Fruit fly (Drosophila melanogaster) whole organism: ENCODE measurements around the gene CG13058.

Source experiments
- CG8478 ChIP-seq: fragments of >200 bp; optimal IDR thresholded peaks from 2 replicates; lab custom pipeline; 2018; ENCODE audit warnings: inconsistent platforms
- Dll ChIP-seq: fragments of >200 bp; optimal IDR thresholded peaks from 2 replicates; lab custom pipeline; 2017
- EcR ChIP-seq, 2 experiments: fragments of >200 bp; optimal IDR thresholded peaks; 2 replicates each; lab custom pipeline; 2017; ENCODE audit warnings: missing biosample characterization in 2 of 2, missing genetic modification characterization in 2 of 2, missing genetic modification reagents in 2 of 2
- pan ChIP-seq: fragments of >200 bp; optimal IDR thresholded peaks from 2 replicates; lab custom pipeline; 2017
- psq ChIP-seq: fragments of >200 bp; optimal IDR thresholded peaks from 2 replicates; lab custom pipeline; 2017
- usp ChIP-seq: fragments of >200 bp; optimal IDR thresholded peaks from 2 replicates; lab custom pipeline; 2017; ENCODE audit warnings: missing biosample characterization, missing genetic modification characterization, mixed read lengths

CG13058 gene

DNA sequence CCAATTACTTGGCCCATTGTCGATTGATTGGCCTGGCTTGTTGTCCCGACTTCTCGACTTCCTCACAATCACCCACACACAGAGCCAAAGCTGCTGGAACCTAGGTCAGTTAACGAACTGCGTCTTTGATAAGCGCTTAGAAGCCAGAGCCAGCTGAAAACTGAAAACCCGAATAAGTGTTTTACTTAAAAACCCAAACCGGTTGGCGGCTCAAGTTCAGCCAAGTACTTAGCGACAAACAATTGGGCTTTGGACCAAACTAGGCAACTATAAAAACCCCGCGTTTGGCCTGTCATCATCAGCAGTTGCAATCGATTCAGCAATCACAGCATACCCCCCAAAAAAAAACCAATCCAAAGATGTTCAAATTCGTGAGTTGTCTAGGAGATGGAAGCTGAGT is 5.3 kb upstream of the CG13058 start, which contains the start of gene CG13059:
Gene CG13059, plus strand, starts transcription at position 301 of the 400 bp plus-strand sequence.
- TF ChIP-seq pan (lab: Kevin White, UChicago) (no peak), psq (lab: Kevin White, UChicago) (no peak), CG8478 (no peak), Dll (lab: Kevin White, UChicago) (no peak), EcR (GFP tag; optimal IDR thresholded peaks at IDR 0.05; lab: Kevin White, UChicago) (no peak), usp (GFP tag; lab: Kevin White, UChicago) (no peak)

DNA sequence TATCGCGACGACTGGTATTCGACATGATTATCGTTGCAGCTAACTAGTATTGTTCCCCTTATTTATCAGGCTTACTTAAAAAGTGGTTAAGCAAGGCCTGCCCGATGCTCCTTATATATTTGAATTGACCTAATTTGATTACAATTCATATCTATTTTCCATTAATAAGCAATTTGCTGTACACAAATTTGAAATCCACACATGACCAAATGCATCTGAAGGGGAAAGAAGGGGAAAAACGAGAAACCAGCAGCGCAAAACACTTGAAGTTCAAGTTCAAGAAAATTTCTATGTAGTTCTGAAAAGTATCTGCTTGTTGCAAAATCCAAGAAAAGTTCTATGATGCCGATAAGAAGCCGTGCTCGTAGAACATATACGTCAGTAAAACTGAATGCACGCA is 2.0 kb upstream of the CG13058 start, which contains the start of the genes CG13040 and CG13039:
Gene CG13040, minus strand, starts transcription at position 101 of the 400 bp plus-strand sequence.
Gene CG13039, minus strand, starts transcription at position 106 of the 400 bp plus-strand sequence.
- TF ChIP-seq psq (lab: Kevin White, UChicago) (no peak), usp (GFP tag; lab: Kevin White, UChicago) (no peak), Dll (lab: Kevin White, UChicago) (no peak), EcR (GFP tag; optimal IDR thresholded peaks at IDR 0.05; lab: Kevin White, UChicago) (no peak), CG8478 (no peak), pan (lab: Kevin White, UChicago) (no peak)

dm6 chr3L:16327776-16328175 is 865 bp upstream of the CG13058 start, which contains the start of gene CG13038:
TSS of gene CG13038 (minus strand) at chr3L:16327893.
- no peak for TF ChIP-seq pan (lab: Kevin White, UChicago)
- no peak for TF ChIP-seq psq (lab: Kevin White, UChicago)
- no peak for TF ChIP-seq Dll (lab: Kevin White, UChicago)
- no peak for TF ChIP-seq CG8478
- no peak for TF ChIP-seq usp (GFP tag; lab: Kevin White, UChicago)
- TF ChIP-seq EcR (GFP tag; optimal IDR thresholded peaks at IDR 0.05; lab: Kevin White, UChicago): no peak

- no peak for TF ChIP-seq CG8478
- no peak for TF ChIP-seq usp (GFP tag; lab: Kevin White, UChicago)
- no peak for TF ChIP-seq EcR (GFP tag; optimal IDR thresholded peaks at IDR 0.05; lab: Kevin White, UChicago)
- TF ChIP-seq Dll (lab: Kevin White, UChicago): no peak
- TF ChIP-seq psq (lab: Kevin White, UChicago): no peak
- TF ChIP-seq pan (lab: Kevin White, UChicago): no peak
These were observed 854 bp downstream of the CG13058 start, which contains the start of gene CG33061 for dm6 chr3L:16329495-16329894. TSS of gene CG33061 (plus strand) at chr3L:16329795.

DNA sequence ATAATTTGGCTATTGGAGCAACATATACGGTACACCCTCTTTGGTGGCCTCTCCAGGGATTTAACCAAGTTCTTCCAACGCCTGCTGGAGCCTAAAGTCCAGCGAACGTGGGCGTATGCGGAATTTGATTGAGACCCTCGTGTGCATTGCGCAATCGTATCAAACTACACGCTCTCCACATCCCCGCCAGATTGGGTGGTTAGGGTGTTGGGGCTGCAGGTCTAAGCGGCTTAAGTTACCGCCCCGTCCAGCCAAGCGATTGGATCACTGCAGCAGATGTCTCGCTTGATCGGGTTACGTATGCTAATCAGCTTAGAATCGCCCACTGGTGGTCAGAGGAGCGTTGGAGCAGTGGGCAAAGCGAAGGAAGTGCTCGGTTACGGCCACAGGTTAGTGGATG is 2.1 kb downstream of the CG13058 start, which contains the start of gene CG33060:
Gene CG33060, plus strand, starts transcription at position 301 of the 400 bp plus-strand sequence.
- TF ChIP-seq usp (GFP tag; lab: Kevin White, UChicago) (no peak), CG8478 (no peak), pan (lab: Kevin White, UChicago) (no peak), psq (lab: Kevin White, UChicago) (no peak)

- TF ChIP-seq usp (GFP tag; lab: Kevin White, UChicago) (no peak), Dll (lab: Kevin White, UChicago) (no peak), CG8478 (no peak), psq (lab: Kevin White, UChicago) (no peak), pan (lab: Kevin White, UChicago) (no peak), EcR (GFP tag; optimal IDR thresholded peaks at IDR 0.05; lab: Kevin White, UChicago) (no peak)
These were observed 3.0 kb downstream of the CG13058 start, which contains the start of gene retinin for dm6 chr3L:16331633-16332032. TSS of gene retinin (plus strand) at chr3L:16331933.

- TF ChIP-seq CG8478 (no peak), Dll (lab: Kevin White, UChicago) (no peak), psq (lab: Kevin White, UChicago) (no peak), usp (GFP tag; lab: Kevin White, UChicago) (no peak), pan (lab: Kevin White, UChicago) (no peak)
These were observed 4.4 kb downstream of the CG13058 start, which contains the start of gene CG13056 for dm6 chr3L:16333013-16333412. TSS of gene CG13056 (plus strand) at chr3L:16333313.

DNA sequence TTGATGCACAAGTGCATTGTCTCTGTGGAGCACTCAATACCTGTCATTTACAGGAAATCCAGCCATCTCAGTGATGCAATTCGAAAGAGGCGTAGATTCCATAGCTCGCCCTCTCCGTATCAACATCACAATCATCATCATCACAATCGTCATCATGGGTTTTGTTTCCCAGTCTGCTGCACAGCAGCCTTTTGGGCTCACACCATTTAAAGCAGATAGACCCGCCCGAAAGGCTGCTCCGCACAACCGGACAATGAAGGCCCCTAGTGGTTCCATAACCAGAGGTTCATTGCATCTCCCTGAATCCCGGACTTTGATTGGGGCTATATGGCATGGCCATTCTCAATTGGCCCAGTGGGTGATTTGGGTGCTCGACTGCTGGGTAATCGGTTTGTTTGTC is 6.2 kb downstream of the CG13058 start:
- TF ChIP-seq pan (lab: Kevin White, UChicago) (no peak), Dll (lab: Kevin White, UChicago) (no peak)

DNA sequence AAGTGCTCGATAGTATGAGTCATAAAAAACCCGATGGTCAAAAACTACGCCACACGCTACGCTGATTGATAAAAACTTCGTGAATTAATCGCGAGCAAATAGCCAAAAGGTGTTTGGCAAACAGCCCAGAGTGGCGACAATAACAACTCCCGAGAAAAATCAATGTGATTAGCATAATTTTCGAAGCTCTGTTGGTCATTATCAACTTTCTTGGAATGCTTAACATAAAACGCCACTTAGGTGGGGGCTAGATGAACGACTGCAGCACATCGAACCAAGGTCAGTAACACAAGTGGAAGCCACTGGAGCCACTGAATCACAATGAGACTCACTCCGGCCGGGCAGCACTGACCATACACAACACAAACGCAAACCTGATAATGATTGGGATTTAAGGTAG is 9.1 kb downstream of the CG13058 start:
- no peak for TF ChIP-seq usp (GFP tag; lab: Kevin White, UChicago)
- no peak for TF ChIP-seq psq (lab: Kevin White, UChicago)

DNA sequence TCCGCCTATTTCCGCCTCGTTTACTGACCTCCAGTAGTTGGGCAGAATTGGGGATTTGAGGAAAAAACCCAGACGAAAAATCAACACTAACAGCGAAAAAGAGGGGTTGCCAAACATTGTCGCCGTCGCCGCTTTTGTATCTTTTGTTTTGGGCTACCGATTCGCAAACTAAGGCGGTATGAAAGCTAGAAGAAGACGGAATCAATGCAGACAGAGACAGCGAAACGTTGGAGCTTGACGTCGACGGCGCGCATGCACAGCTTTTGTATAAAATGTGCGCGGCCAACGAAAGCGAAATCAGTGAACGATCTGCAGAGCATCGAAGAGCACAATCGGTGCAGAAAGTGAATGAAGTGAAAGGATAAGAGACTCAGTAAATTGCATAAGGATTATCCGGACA is 10.1 kb downstream of the CG13058 start, which contains the start of gene CG4998:
Gene CG4998, plus strand, starts transcription at position 301 of the 400 bp plus-strand sequence.
- TF ChIP-seq EcR (GFP tag; optimal IDR thresholded peaks at IDR 0.05; lab: Kevin White, UChicago) (no peak), CG8478 (no peak), Dll (lab: Kevin White, UChicago) (no peak), usp (GFP tag; lab: Kevin White, UChicago) (no peak), pan (lab: Kevin White, UChicago) (no peak), psq (lab: Kevin White, UChicago) (no peak)

dm6 chr3L:16339463-16339862 is 10.8 kb downstream of the CG13058 start:
- no peak for TF ChIP-seq EcR (GFP tag; optimal IDR thresholded peaks at IDR 0.05; lab: Kevin White, UChicago)
- TF ChIP-seq pan (lab: Kevin White, UChicago): no peak
- no peak for TF ChIP-seq Dll (lab: Kevin White, UChicago)
- no peak for TF ChIP-seq usp (GFP tag; lab: Kevin White, UChicago)
- TF ChIP-seq psq (lab: Kevin White, UChicago): no peak
- TF ChIP-seq CG8478: no peak

dm6 chr3L:16339873-16340272 is 11.2 kb downstream of the CG13058 start:
- TF ChIP-seq CG8478 (no peak), usp (GFP tag; lab: Kevin White, UChicago) (no peak), EcR (GFP tag; optimal IDR thresholded peaks at IDR 0.05; lab: Kevin White, UChicago) (no peak), psq (lab: Kevin White, UChicago) (no peak), pan (lab: Kevin White, UChicago) (no peak), Dll (lab: Kevin White, UChicago) (no peak)
